Worm (Caenorhabditis elegans) whole organism, mixed stage, embryonic: ENCODE data around the gene srh-293.
"Not testable (repeated sequence)": the region's sequence is repeated elsewhere in the genome, so short reads cannot be mapped to it uniquely, and the experiment has no call there.

Experiments used
- M03D4.4 ChIP-seq: sonication (generic microtip); optimal IDR thresholded peaks from 2 replicates; lab custom pipeline; 2017; ENCODE audit warnings: mild to moderate bottlenecking, missing genetic modification characterization, missing compliant biosample characterization
- bed-3 ChIP-seq: fragments of 200-800 bp; sonication (Bioruptor generic); optimal IDR thresholded peaks from 3 replicates; lab custom pipeline; 2018; ENCODE audit warnings: mild to moderate bottlenecking, missing genetic modification characterization, moderate library complexity, missing compliant biosample characterization
- blmp-1 ChIP-seq: fragments of 150-350 bp; optimal IDR thresholded peaks from 2 replicates; lab custom pipeline; 2014; ENCODE audit warnings: missing biosample characterization, missing genetic modification characterization
- ceh-39 ChIP-seq: fragments of 150-350 bp; optimal IDR thresholded peaks from 2 replicates; lab custom pipeline; 2014; ENCODE audit warnings: missing biosample characterization, missing genetic modification characterization
- ceh-43 ChIP-seq: fragments of 200-800 bp; sonication (Bioruptor generic); optimal IDR thresholded peaks from 2 replicates; lab custom pipeline; 2018; ENCODE audit warnings: mild to moderate bottlenecking, missing genetic modification characterization, moderate library complexity, missing compliant biosample characterization
- ceh-83 ChIP-seq: fragments of 200-800 bp; sonication (Bioruptor generic); optimal IDR thresholded peaks from 2 replicates; lab custom pipeline; 2018; ENCODE audit warnings: mild to moderate bottlenecking, missing genetic modification characterization, missing compliant biosample characterization
- ces-1 ChIP-seq: fragments of 150-350 bp; optimal IDR thresholded peaks from 2 replicates; lab custom pipeline; 2014; ENCODE audit warnings: missing biosample characterization, missing genetic modification reagents, missing genetic modification characterization
- cnd-1 ChIP-seq: fragments of 200-800 bp; sonication (Bioruptor generic); optimal IDR thresholded peaks from 2 replicates; lab custom pipeline; 2018; ENCODE audit warnings: mild to moderate bottlenecking, missing genetic modification characterization, missing compliant biosample characterization
- drap-1 ChIP-seq: fragments of 200-800 bp; sonication (Bioruptor generic); optimal IDR thresholded peaks from 3 replicates; lab custom pipeline; 2018; ENCODE audit warnings: mild to moderate bottlenecking, missing genetic modification characterization, missing compliant biosample characterization
- elt-1 ChIP-seq: sonication (generic microtip); optimal IDR thresholded peaks from 2 replicates; lab custom pipeline; 2017; ENCODE audit warnings: missing genetic modification characterization, mild to moderate bottlenecking, missing compliant biosample characterization, antibody characterized with exemption, moderate library complexity, borderline replicate concordance; ENCODE audit not compliant: insufficient read depth
- elt-3 ChIP-seq: fragments of 150-350 bp; optimal IDR thresholded peaks from 2 replicates; lab custom pipeline; 2014; ENCODE audit warnings: missing biosample characterization, missing genetic modification characterization
- flh-1 ChIP-seq: fragments of 200-800 bp; sonication (Bioruptor generic); optimal IDR thresholded peaks from 2 replicates; lab custom pipeline; 2018; ENCODE audit warnings: mild to moderate bottlenecking, missing genetic modification characterization, moderate library complexity, missing compliant biosample characterization
- ham-2 ChIP-seq: fragments of 200-800 bp; sonication (Bioruptor generic); optimal IDR thresholded peaks from 2 replicates; lab custom pipeline; 2018; ENCODE audit warnings: mild to moderate bottlenecking, missing genetic modification characterization, missing compliant biosample characterization
- lin-32 ChIP-seq: fragments of 200-800 bp; sonication (Bioruptor generic); optimal IDR thresholded peaks from 2 replicates; lab custom pipeline; 2018; ENCODE audit warnings: mild to moderate bottlenecking, missing genetic modification characterization, missing compliant biosample characterization
- lsy-2 ChIP-seq: fragments of 150-350 bp; optimal IDR thresholded peaks from 2 replicates; lab custom pipeline; 2014; ENCODE audit warnings: missing biosample characterization, missing genetic modification characterization
- mab-5 ChIP-seq: fragments of 150-350 bp; optimal IDR thresholded peaks from 2 replicates; lab custom pipeline; 2014; ENCODE audit warnings: missing biosample characterization, missing genetic modification characterization
- mep-1 ChIP-seq: fragments of 150-350 bp; optimal IDR thresholded peaks from 2 replicates; lab custom pipeline; 2017; ENCODE audit warnings: missing biosample characterization, missing genetic modification reagents, missing genetic modification characterization, inconsistent platforms
- mls-2 ChIP-seq: sonication (generic microtip); optimal IDR thresholded peaks from 2 replicates; lab custom pipeline; 2016; ENCODE audit warnings: mild to moderate bottlenecking, missing genetic modification characterization, moderate library complexity, missing compliant biosample characterization
- nhr-2 ChIP-seq: fragments of 150-350 bp; optimal IDR thresholded peaks from 2 replicates; lab custom pipeline; 2014; ENCODE audit warnings: missing biosample characterization, missing genetic modification characterization
- nhr-28 ChIP-seq: fragments of 150-350 bp; optimal IDR thresholded peaks from 2 replicates; lab custom pipeline; 2014; ENCODE audit warnings: missing biosample characterization, missing genetic modification characterization
- nhr-76 ChIP-seq: sonication (generic microtip); optimal IDR thresholded peaks from 2 replicates; lab custom pipeline; 2017; ENCODE audit warnings: missing biosample characterization, missing genetic modification characterization
- pha-4 ChIP-seq: fragments of 150-350 bp; optimal IDR thresholded peaks from 2 replicates; lab custom pipeline; 2018; ENCODE audit warnings: missing biosample characterization, missing genetic modification reagents, missing genetic modification characterization
- sem-2 ChIP-seq: fragments of 200-800 bp; sonication (Bioruptor generic); optimal IDR thresholded peaks from 2 replicates; lab custom pipeline; 2018; ENCODE audit warnings: mild to moderate bottlenecking, missing genetic modification characterization, missing compliant biosample characterization
- snpc-4 ChIP-seq: fragments of 150-350 bp; optimal IDR thresholded peaks from 2 replicates; lab custom pipeline; 2014; ENCODE audit warnings: missing biosample characterization, missing genetic modification characterization
- sptf-1 ChIP-seq: sonication (generic microtip); optimal IDR thresholded peaks from 2 replicates; lab custom pipeline; 2017; ENCODE audit warnings: mild to moderate bottlenecking, missing genetic modification characterization, moderate library complexity, missing compliant biosample characterization
- tbx-8 ChIP-seq: fragments of 200-800 bp; sonication (Bioruptor generic); optimal IDR thresholded peaks from 2 replicates; lab custom pipeline; 2018; ENCODE audit warnings: mild to moderate bottlenecking, missing genetic modification characterization, moderate library complexity, missing compliant biosample characterization
- unc-120 ChIP-seq: sonication (generic microtip); optimal IDR thresholded peaks from 2 replicates; lab custom pipeline; 2017; ENCODE audit warnings: missing genetic modification characterization, missing compliant biosample characterization; ENCODE audit not compliant: poor library complexity, severe bottlenecking
- unc-39 ChIP-seq: fragments of 150-350 bp; optimal IDR thresholded peaks from 2 replicates; lab custom pipeline; 2014; ENCODE audit warnings: missing biosample characterization, missing genetic modification characterization
- unc-62 ChIP-seq: fragments of 150-350 bp; optimal IDR thresholded peaks from 2 replicates; lab custom pipeline; 2014; ENCODE audit warnings: missing biosample characterization, missing genetic modification reagents, missing genetic modification characterization
- ztf-11 ChIP-seq: fragments of 150-350 bp; optimal IDR thresholded peaks from 2 replicates; lab custom pipeline; 2014; ENCODE audit warnings: missing biosample characterization, missing genetic modification characterization

The srh-293 gene

DNA sequence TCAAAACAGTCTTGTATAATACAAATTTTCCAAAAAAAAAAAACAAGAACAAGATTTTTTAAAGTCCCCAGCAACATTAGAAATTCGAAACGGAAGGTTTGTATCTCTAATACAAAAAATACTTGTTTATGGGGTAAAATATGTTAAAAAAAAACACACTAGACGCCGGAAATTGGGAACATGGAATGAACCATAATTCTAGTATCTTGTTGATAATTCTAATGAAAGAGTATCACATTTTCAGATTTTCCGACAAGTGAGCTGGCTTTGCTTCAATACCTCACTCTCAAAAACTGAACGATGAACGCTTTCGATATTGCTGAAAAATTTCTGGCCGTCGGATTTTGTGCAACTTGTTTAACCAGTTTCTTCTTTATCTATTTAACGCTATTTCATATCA is 31.8 kb downstream of the srh-293 start, which contains the start of gene str-60:
TSS of gene str-60 (plus strand) at position 301 of the 400 bp plus-strand sequence.
- TF ChIP-seq unc-120 (tag; lab: Kevin White, UChicago), result no peak
- TF ChIP-seq cnd-1 (tag; lab: Kevin White, UChicago), result no peak
- no peak for TF ChIP-seq unc-62 (GFP tag; lab: Kevin White, UChicago)
- TF ChIP-seq M03D4.4 (tag; lab: Kevin White, UChicago), result no peak
- no peak for TF ChIP-seq ceh-39 (tag; lab: Kevin White, UChicago)
- TF ChIP-seq ceh-43 (GFP tag; lab: Kevin White, UChicago), result no peak
- no peak for TF ChIP-seq lsy-2 (tag; lab: Kevin White, UChicago)
- TF ChIP-seq drap-1 (GFP tag; lab: Kevin White, UChicago), result no peak
- TF ChIP-seq mep-1, result no peak
- no peak for TF ChIP-seq nhr-76 (tag; lab: Kevin White, UChicago)
- no peak for TF ChIP-seq blmp-1
- TF ChIP-seq ceh-83 (GFP tag; lab: Kevin White, UChicago), result no peak

DNA sequence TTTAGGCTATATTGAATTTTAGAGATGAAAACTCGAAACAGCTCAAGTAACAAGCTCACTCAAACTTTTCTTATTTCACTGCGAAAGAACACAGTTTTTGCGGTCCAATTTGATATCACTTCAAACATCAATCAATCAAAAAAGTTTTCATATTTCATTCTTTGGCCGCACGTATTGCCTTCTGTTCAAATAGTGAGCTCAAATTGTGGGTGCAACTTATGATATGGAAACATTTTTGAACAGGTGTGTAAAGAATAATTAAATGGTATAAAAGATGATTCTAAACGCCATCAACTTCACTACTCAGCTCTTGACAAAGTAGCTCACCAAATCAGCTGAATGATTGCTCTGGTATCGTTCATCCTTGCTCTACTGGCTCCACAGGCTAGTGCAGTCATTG is 33.8 kb downstream of the srh-293 start, which contains the start of gene T06C12.14:
TSS of gene T06C12.14 (plus strand) at position 301 of the 400 bp plus-strand sequence.
- TF ChIP-seq lin-32 (GFP tag; lab: Kevin White, UChicago) (no peak), mab-5 (tag; lab: Kevin White, UChicago) (no peak), tbx-8 (GFP tag; lab: Kevin White, UChicago) (no peak), sptf-1 (no peak), ceh-43 (GFP tag; lab: Kevin White, UChicago) (no peak), elt-3 (tag; lab: Kevin White, UChicago) (no peak), sem-2 (GFP tag; lab: Kevin White, UChicago) (no peak), ztf-11 (no peak), unc-120 (tag; lab: Kevin White, UChicago) (no peak), mls-2 (tag; lab: Kevin White, UChicago) (no peak), lsy-2 (tag; lab: Kevin White, UChicago) (no peak), mep-1 (no peak), elt-1 (tag; lab: Kevin White, UChicago) (no peak), nhr-28 (tag; lab: Kevin White, UChicago) (no peak), ceh-39 (tag; lab: Kevin White, UChicago) (no peak)

DNA sequence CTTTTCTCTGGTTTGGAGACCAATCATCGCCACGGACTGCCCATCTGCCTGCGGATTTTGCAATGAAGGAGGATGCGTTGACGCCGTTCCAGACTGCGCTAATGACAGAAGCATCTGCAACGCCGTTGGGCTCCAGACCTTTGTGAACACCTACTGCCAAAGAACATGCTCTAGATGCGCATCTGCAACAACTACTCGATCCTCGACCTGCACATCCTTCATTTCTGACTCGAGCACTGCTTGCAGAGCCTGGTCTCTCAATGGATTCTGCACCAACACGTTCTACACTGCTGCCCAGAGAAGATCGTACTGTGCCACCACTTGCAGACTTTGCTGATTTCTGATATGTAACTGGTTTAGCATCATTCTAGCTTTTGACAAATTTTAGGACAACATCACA is 34.6 kb downstream of the srh-293 start:
- TF ChIP-seq tbx-8 (GFP tag; lab: Kevin White, UChicago), result no peak
- no peak for TF ChIP-seq drap-1 (GFP tag; lab: Kevin White, UChicago)

ce11 chrV:15905530-15905929 is 39.6 kb downstream of the srh-293 start, which contains the start of the genes F35E8.1 and F35E8.2:
F35E8.1 (minus strand) TSS chrV:15905630.
F35E8.2 (plus strand) TSS chrV:15905661.
- TF ChIP-seq elt-3 (tag; lab: Kevin White, UChicago); nhr-2 (tag; lab: Kevin White, UChicago); bed-3 (GFP tag; lab: Kevin White, UChicago): not testable (repeated sequence)
- TF ChIP-seq, all 35 proteins: peak for 0; not testable (repeated sequence) for 35

ce11 chrV:15911848-15912247 is 45.9 kb downstream of the srh-293 start, which contains the start of gene F35E8.6:
F35E8.6 (plus strand) TSS chrV:15912148.
- TF ChIP-seq ham-2 (GFP tag; lab: Kevin White, UChicago) (no peak), ceh-39 (tag; lab: Kevin White, UChicago) (no peak), mab-5 (tag; lab: Kevin White, UChicago) (no peak), sptf-1 (no peak), snpc-4 (no peak), blmp-1 (no peak), nhr-2 (tag; lab: Kevin White, UChicago) (no peak), ces-1 (GFP tag; lab: Kevin White, UChicago) (no peak), ceh-83 (GFP tag; lab: Kevin White, UChicago) (no peak), cnd-1 (tag; lab: Kevin White, UChicago) (no peak), sem-2 (GFP tag; lab: Kevin White, UChicago) (no peak), pha-4 (tag; lab: Kevin White, UChicago) (no peak), unc-39 (tag; lab: Kevin White, UChicago) (no peak), flh-1 (no peak), ceh-43 (GFP tag; lab: Kevin White, UChicago) (no peak), ztf-11 (no peak)
